Fruit fly (Drosophila melanogaster): Measurements from ENCODE around the gene CG14137.

- TF ChIP-seq h (optimal IDR thresholded peaks at IDR 0.05) (no peak), psq (optimal IDR thresholded peaks at IDR 0.05) (no peak), ttk (optimal IDR thresholded peaks at IDR 0.05) (no peak)
Observed at dm6 chr3L:11599255-11599654, 610 bp downstream of the CG14137 start.
